Worm (Caenorhabditis elegans) whole organism, L4 larva: ENCODE measurements around the gene K02A2.5.

Source experiments
- R02D3.7 ChIP-seq: fragments of 150-350 bp; sonication (generic microtip); optimal IDR thresholded peaks from 3 replicates; lab custom pipeline; 2014; ENCODE audit warnings: missing biosample characterization, missing genetic modification characterization
- aha-1 ChIP-seq: fragments of 150-350 bp; peaks from one replicate; lab custom pipeline; 2014; ENCODE audit warnings: missing biosample characterization, missing genetic modification characterization
- dpl-1 ChIP-seq: fragments of 150-350 bp; optimal IDR thresholded peaks from 2 replicates; lab custom pipeline; 2014; ENCODE audit warnings: missing biosample characterization, missing genetic modification reagents, missing genetic modification characterization
- hmg-1.1 ChIP-seq: fragments of 200-800 bp; sonication (Bioruptor generic); IDR thresholded peaks from 2 replicates; pipeline ENCODE4 v1.3.6; 2022; ENCODE audit warnings: missing genetic modification reagents, missing genetic modification characterization, missing compliant biosample characterization
- lsy-2 ChIP-seq, 2 experiments: fragments of 150-350 bp in 1 of 2; sonication (generic microtip) in 1 of 2; optimal IDR thresholded peaks; 2 replicates each; lab custom pipeline; 2014 to 2017; ENCODE audit warnings: missing biosample characterization in 2 of 2, missing genetic modification characterization in 2 of 2
- unc-130 ChIP-seq: sonication (generic microtip); optimal IDR thresholded peaks from 2 replicates; lab custom pipeline; 2016; ENCODE audit warnings: missing genetic modification reagents, missing genetic modification characterization, missing compliant biosample characterization

DNA sequence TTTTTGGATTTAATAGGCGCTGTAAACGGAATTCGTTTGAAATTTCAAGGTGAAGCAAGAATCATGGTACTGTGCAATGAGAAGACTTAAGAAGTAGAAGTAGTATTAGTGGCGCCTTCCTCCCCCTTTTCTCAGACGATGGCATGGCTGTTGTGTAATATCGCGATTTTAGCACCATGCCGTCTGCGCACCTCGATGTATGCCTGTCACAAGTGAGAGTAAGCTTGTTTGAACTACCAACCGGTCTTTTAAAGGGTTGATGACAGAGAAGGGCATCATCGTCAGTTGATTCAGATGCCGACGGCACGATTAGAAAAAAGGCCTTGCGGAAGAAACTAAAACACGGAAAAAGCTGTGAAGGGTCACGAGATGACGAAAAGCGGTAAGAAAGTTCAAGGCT is 7.8 kb downstream of the K02A2.5 start:
- TF ChIP-seq hmg-1.1 (GFP tag; lab: Robert Waterston, UW): no peak
- TF ChIP-seq unc-130 (GFP tag; lab: Kevin White, UChicago): no peak
- no peak for TF ChIP-seq lsy-2 (tag; optimal IDR thresholded peaks at IDR 0.05; lab: Kevin White, UChicago)
- TF ChIP-seq aha-1 (tag; lab: Kevin White, UChicago): peak; percentile 73
- TF ChIP-seq dpl-1 (GFP tag; lab: Kevin White, UChicago): no peak
- no peak for TF ChIP-seq R02D3.7 (tag; lab: Kevin White, UChicago)
